Worm (Caenorhabditis elegans): ENCODE data around the gene R02F2.4.

The R02F2.4 gene

ce11 chrIII:5442711-5443253, 41.3 kb upstream of the R02F2.4 start, which contains the start of the genes T24G10.2 and disl-2 (continued):
- TF ChIP-seq zag-1 (tag; optimal IDR thresholded peaks at IDR 0.05) (no peak), ceh-16 (tag; optimal IDR thresholded peaks at IDR 0.05) (no peak), ceh-82 (tag; optimal IDR thresholded peaks at IDR 0.05) (no peak), skn-1 (tag; optimal IDR thresholded peaks at IDR 0.05) (no peak), aly-2 (tag; optimal IDR thresholded peaks at IDR 0.05) (no peak), ZK546.5 (tag; optimal IDR thresholded peaks at IDR 0.05) (no peak), nhr-23 (tag; optimal IDR thresholded peaks at IDR 0.05) (no peak), peb-1 (tag; optimal IDR thresholded peaks at IDR 0.05) (no peak), R02D3.7 (tag; optimal IDR thresholded peaks at IDR 0.05) (no peak), fos-1 (tag; optimal IDR thresholded peaks at IDR 0.05) (peak; percentile 18), ztf-1 (GFP tag; conservative IDR thresholded peaks at IDR 0.05) (no peak), F13H6.1 (tag; optimal IDR thresholded peaks at IDR 0.05) (peak; percentile 5), snpc-4 (tag; optimal IDR thresholded peaks at IDR 0.05) (no peak), ztf-11 (tag; optimal IDR thresholded peaks at IDR 0.05) (no peak), elt-3 (tag; optimal IDR thresholded peaks at IDR 0.05) (no peak), lin-39 (tag; optimal IDR thresholded peaks at IDR 0.05) (no peak), alr-1 (tag; optimal IDR thresholded peaks at IDR 0.05) (no peak), elt-1 (tag; optimal IDR thresholded peaks at IDR 0.05) (no peak), nhr-237 (tag; optimal IDR thresholded peaks at IDR 0.05) (no peak), unc-55 (GFP tag; optimal IDR thresholded peaks at IDR 0.05) (peak; percentile 85), sma-9 (GFP tag; optimal IDR thresholded peaks at IDR 0.05) (peak; percentile 19), sma-9 (tag; optimal IDR thresholded peaks at IDR 0.05) (no peak)

ce11 chrIII:5448177-5448576, 35.9 kb upstream of the R02F2.4 start, which contains the start of gene skpt-1:
skpt-1 (minus strand) TSS chrIII:5448395.
- TF ChIP-seq elt-3 (tag; optimal IDR thresholded peaks at IDR 0.05) (no peak), nhr-23 (tag; optimal IDR thresholded peaks at IDR 0.05) (no peak), nhr-129 (tag; optimal IDR thresholded peaks at IDR 0.05) (peak; percentile 7), elt-1 (tag; optimal IDR thresholded peaks at IDR 0.05) (no peak), C34F6.9 (tag; optimal IDR thresholded peaks at IDR 0.05) (peak; percentile 51), lin-11 (tag; optimal IDR thresholded peaks at IDR 0.05) (no peak), lsy-2 (tag; optimal IDR thresholded peaks at IDR 0.05) (peak in 1 of 2 experiments; percentile 76), unc-55 (GFP tag; optimal IDR thresholded peaks at IDR 0.05) (peak; percentile 65), fos-1 (tag; optimal IDR thresholded peaks at IDR 0.05) (peak; percentile 9), gmeb-1 (tag; optimal IDR thresholded peaks at IDR 0.05) (peak; percentile 82), skn-1 (tag; optimal IDR thresholded peaks at IDR 0.05) (no peak), nhr-77 (tag; optimal IDR thresholded peaks at IDR 0.05) (no peak)

- TF ChIP-seq fos-1 (tag; optimal IDR thresholded peaks at IDR 0.05) (peak; percentile 15), elt-1 (tag; optimal IDR thresholded peaks at IDR 0.05) (no peak), lin-11 (tag; optimal IDR thresholded peaks at IDR 0.05) (peak; percentile 41), lin-13 (GFP tag; optimal IDR thresholded peaks at IDR 0.05) (peak; percentile 18), ZK546.5 (tag; optimal IDR thresholded peaks at IDR 0.05) (no peak), gmeb-1 (tag; optimal IDR thresholded peaks at IDR 0.05) (peak; percentile 11), crh-2 (tag; optimal IDR thresholded peaks at IDR 0.05) (peak; percentile 61), lsy-2 (tag; optimal IDR thresholded peaks at IDR 0.05) (peak; percentile 21 to 80), mdl-1 (tag; optimal IDR thresholded peaks at IDR 0.05) (no peak), C34F6.9 (tag; optimal IDR thresholded peaks at IDR 0.05) (peak; percentile 59), sem-4 (tag; optimal IDR thresholded peaks at IDR 0.05) (peak; percentile 13), sma-9 (GFP tag; optimal IDR thresholded peaks at IDR 0.05) (peak; percentile 59), sma-9 (tag; optimal IDR thresholded peaks at IDR 0.05) (no peak), nhr-129 (tag; optimal IDR thresholded peaks at IDR 0.05) (peak; percentile 85), unc-39 (tag; optimal IDR thresholded peaks at IDR 0.05) (no peak), nhr-77 (tag; optimal IDR thresholded peaks at IDR 0.05) (no peak), F13H6.1 (tag; optimal IDR thresholded peaks at IDR 0.05) (peak; percentile 79), unc-55 (GFP tag; optimal IDR thresholded peaks at IDR 0.05) (peak; percentile 71), alr-1 (tag; optimal IDR thresholded peaks at IDR 0.05) (no peak)
Observed at ce11 chrIII:5449762-5450308, 34.3 kb upstream of the R02F2.4 start, which contains the start of gene F48E8.8. F48E8.8 (minus strand) TSS chrIII:5449812.

- TF ChIP-seq lsy-2 (tag; optimal IDR thresholded peaks at IDR 0.05) = no peak
Observed at ce11 chrIII:5450430-5450829, 33.7 kb upstream of the R02F2.4 start, which contains the start of gene paa-1. paa-1 (plus strand) TSS chrIII:5450730.

- no peak for TF ChIP-seq F13H6.1 (tag; optimal IDR thresholded peaks at IDR 0.05)
- peak; percentile 54 for TF ChIP-seq nhr-25 (tag; optimal IDR thresholded peaks at IDR 0.05)
Observed at ce11 chrIII:5453290-5453689, 30.8 kb upstream of the R02F2.4 start, which contains the start of gene F48E8.4. F48E8.4 (plus strand) TSS chrIII:5453590.
